Fruit fly (Drosophila melanogaster): Measurements from ENCODE around the gene CG32100.

The CG32100 gene

DNA sequence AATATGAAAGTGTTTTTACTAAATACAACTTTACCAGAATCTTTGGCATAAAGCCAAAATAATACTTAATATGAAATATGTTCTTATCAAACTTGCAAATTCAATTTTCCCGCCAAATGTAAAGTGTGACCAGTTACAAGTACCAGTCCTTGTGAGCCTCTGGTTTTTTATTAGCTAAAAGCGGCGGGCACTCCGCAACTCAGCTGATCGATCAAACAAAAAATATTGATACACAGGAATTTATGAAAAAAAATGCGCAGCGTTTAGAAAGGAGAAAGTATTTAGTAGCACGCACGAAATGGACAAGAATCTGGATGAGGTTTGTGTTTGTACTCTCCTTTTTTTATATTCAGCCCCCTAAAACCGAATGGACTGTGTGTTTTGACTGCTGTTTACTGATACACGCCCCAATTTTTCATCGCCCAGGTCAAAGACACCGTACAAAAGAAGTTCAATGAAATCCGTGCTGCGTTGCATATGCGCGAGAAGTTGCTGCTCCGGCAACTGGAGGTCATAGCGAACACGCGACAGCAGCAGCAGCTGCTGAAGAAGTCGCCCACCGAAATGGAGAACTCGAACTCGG, at the start of gene CG32100:
Gene CG32100 (plus strand): TSS at position 197 of the 583 bp plus-strand sequence.
- no peak for TF ChIP-seq CG17801 (GFP tag; optimal IDR thresholded peaks at IDR 0.05; ENCODE audit: partially characterized antibody)

DNA sequence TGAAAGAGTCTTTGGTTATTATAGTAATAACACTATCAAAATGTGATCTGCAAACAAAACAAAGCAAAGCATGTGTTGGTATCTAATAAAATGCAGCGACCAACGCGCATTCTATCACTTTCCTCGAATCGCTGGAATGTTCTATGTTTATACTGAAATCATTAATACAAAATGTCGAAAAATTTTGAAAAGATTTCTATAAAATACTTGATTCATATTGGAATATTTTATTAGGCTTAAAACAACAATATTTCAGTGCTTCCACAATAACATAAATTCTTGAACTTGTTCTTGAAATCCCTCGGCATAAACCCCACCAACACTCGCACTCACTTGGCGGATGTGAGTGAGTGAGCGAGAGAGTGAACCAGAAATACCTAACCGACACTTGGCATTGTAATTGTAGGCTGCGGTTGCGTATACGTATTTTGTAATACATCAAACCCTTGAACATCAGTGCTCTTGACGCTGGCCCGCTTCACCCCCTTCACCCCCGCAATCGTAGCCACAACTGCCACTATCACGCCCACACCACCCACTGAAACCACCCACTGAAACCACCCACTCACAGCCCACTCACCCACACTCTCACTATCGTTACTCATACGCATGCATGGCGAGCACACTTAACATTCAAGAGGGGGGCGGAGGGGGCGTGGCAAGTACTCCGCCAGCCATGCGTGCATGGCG, 44.2 kb upstream of the CG32100 start:
- TF ChIP-seq CG17801 (GFP tag; optimal IDR thresholded peaks at IDR 0.05; ENCODE audit: partially characterized antibody), result no peak

DNA sequence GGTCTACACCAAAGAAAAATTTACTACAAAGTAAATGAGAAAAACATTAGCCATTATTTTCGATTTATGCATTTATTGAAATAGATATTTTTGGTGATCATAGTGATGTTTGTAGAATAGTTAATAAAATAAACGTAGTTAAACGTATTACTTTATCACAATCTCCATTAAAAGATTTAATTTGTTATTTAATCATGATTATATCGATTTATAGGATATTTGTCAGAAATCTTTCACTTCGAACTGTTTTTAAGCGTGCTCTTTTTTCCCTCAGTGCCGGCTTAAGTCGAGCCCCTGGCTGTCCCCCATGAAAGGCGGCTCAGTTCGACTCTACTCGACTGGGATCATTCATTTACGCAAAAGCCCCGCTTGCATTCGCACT, 43.7 kb upstream of the CG32100 start:
- TF ChIP-seq CG17801 (GFP tag; optimal IDR thresholded peaks at IDR 0.05; ENCODE audit: partially characterized antibody), result no peak

DNA sequence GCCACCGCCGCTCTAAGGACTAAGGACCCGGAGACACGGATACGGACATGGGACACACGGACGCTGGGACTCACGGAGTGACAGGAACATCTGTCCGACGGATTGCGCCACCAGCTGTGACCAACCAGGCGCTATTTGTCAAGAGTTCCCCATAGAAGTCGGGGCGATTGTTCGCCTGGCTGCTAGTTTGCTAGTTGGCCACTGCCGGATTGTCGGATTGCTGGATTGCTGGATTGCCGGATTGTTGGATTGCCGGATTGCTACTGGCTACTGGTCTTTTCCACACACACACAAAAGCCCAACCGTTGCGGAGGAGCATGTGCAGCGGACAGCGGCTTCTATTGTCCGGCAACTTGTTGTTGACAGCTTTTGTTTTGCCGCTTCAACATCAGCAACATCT, 40.1 kb upstream of the CG32100 start:
- no peak for TF ChIP-seq CG17801 (GFP tag; optimal IDR thresholded peaks at IDR 0.05; ENCODE audit: partially characterized antibody)

DNA sequence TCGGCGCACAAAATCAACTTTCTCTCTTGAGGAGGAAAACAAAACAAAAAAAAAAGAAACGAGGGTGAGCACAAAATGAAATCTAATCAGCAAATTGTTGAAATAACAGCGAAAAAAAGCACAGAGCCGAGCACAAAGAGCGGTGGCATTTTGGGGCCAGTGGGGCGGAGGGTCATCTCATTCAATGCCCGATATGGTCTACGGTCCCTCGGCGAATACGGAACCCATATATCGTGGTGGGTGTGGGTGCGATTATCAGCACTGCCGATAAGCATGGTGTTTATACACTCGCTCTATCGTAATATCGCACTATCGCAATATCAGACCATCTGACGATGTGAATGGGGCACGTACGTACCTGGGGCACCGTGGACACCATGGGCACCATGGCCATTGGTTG, 8.6 kb upstream of the CG32100 start:
- TF ChIP-seq CG17801 (GFP tag; optimal IDR thresholded peaks at IDR 0.05; ENCODE audit: partially characterized antibody), result no peak

DNA sequence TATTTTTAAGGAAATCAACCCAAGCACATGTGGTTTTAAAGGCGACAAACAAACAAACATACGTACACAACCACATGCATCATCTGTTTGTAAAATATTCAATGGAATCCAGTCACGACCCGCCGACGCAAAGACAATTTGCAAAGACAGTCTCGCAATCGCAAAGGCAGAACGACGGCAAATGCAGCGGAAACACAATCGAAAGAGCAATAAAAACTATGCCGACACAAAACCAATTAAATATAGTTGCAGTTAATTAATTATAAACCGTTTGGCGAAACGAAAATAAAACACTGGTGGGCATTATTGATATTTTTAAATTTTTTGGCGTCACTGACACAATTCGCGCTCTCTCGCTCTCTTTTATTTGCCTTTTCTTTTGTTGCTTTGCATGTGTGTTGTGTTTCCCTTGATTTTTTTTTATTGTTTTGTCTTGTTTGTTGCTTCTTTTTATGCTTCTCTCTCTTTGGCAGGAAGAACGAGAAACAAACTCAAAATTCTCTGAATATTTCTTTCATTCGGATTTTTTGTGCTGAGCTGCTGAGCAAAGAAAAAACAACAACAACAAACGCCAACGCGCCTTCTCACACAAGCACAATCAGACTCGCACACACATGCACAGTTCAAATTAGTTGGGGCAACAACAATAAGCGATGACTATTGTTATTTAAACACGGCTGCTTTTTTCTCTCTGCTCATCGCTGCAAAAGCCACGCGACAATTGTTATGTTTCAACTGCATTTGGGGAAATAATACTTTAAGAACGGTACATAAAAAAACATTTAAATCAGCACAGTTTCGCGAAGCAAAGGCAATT, 1.6 kb upstream of the CG32100 start:
- TF ChIP-seq CG17801 (GFP tag; optimal IDR thresholded peaks at IDR 0.05; ENCODE audit: partially characterized antibody), result peak; percentile 10

DNA sequence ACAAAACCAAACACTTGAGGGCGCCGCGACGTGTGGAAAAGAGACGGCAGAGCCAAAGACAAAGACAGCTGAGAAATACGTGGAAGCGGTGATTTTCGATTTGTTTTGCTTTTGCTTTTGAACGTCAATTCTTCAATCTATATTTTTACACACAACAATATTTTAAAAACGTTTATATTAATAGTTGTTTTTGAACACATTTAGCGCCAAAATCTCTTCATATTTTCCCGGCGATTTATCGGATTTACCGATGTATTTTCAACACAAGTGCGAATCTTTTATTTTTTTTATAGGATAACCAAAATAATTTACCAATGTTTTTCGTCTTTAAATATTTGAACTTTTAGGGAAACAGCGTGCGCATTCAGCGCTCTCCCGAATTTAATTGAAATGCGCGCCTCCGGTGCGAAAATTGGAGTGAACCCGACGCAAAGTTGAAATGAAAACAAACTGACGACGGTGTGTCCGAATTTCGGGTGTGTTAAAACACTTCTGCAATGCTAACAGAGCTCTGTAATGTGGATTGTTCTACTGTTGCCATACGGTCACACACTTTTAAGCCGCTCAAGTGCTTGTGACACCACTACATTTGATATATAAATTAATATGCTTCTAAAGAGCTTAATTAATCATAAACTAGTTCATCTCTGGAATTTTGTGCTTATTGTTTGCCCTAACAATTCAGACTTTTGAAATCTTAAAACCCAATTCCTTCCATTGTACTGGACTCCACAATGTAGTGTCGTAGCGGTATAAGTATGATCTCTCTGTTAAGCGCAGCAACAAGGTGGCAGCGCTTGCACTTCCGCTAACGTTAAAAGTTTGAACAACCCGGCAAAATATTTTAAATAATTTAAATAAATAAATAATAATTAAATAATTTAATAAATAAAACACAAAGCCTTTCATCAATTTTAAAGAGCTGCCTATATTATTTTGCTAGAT, 713 bp upstream of the CG32100 start, which contains the start of gene app:
Gene app (minus strand): TSS at position 499 of the 945 bp plus-strand sequence.
- TF ChIP-seq CG17801 (GFP tag; optimal IDR thresholded peaks at IDR 0.05; ENCODE audit: partially characterized antibody), result peak; percentile 87

DNA sequence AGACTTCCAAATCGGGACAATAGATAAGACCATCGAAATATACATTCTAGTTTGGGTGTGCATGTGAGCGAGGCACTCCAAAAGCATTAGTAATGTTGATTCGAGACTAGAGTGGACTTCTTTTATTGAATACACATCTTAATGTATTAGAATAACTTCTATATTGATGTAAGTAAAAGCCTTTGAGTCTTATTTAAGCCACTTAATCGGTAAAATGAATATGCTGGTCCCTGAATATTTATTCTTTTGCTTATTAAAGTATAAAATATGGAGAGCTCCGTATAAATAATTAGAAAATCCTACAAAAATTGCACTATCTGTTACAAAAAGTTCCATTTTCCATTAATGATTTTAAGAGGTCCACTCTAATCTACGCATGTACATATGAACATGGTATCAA, 2.5 kb downstream of the CG32100 start:
- peak; percentile 46 for TF ChIP-seq CG17801 (GFP tag; optimal IDR thresholded peaks at IDR 0.05; ENCODE audit: partially characterized antibody)

DNA sequence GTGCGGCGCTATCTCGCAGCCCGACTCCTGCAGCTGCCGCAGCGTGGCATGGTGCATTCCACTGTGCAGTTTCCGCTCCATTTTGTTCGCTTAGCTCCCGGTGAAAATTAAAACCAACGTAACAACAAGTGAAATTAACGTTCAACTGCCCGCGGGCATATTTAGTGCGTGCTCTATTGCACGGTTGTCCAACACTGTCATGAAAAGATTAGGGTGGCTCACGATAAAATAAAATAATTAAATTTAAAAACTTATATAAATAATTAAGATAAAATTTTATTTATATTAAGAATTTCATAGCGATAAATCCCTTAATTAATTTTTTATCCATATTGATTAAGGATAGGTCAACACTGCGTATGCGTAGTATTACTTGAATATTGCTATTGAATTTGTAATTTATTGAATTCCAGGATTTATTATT, 3.9 kb downstream of the CG32100 start, which contains the start of gene Pbgs:
Gene Pbgs (minus strand): TSS at position 151 of the 424 bp plus-strand sequence.
- peak; percentile 84 for TF ChIP-seq CG17801 (GFP tag; optimal IDR thresholded peaks at IDR 0.05; ENCODE audit: partially characterized antibody)

DNA sequence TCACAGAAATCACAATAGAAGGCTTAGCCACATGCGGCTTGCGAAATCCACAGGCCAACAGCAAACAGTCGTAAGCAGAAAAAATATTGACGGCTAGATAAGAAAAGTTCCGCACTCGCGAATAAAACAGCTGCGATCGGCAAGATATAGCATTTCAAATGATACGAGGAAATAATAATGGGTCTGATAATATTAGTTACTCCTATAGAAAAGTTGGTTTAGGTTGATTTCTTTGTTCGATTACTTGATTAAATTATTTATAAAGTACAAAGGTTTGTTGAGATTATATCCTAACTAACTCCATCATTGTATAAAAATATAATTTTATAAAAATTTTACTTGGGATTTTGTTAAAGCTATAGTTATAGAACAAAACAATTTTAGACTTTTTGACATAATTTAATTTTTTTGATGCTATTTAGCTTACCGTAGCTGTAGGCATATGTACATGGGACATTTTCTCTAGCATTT, 8.3 kb downstream of the CG32100 start:
- peak; percentile 36 for TF ChIP-seq CG17801 (GFP tag; optimal IDR thresholded peaks at IDR 0.05; ENCODE audit: partially characterized antibody)

DNA sequence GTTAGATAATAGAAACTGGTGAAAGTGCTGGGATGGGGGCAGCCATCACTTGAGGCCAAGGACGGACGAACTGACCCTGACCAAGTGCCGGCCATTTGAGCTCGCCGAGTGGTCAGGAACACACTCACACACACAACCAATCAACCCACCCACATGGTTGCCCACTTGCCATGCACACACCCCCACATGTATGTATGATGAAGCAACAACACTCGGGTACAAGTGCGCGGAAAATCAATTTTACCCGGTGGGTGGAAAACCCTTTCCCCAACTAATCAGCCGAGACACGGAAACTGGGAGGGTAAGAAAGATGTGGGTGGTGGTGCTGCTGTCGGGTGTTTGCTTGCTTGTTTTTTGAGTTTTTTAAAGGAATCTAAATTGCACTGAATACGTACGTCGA, 9.2 kb downstream of the CG32100 start:
- no peak for TF ChIP-seq CG17801 (GFP tag; optimal IDR thresholded peaks at IDR 0.05; ENCODE audit: partially characterized antibody)

DNA sequence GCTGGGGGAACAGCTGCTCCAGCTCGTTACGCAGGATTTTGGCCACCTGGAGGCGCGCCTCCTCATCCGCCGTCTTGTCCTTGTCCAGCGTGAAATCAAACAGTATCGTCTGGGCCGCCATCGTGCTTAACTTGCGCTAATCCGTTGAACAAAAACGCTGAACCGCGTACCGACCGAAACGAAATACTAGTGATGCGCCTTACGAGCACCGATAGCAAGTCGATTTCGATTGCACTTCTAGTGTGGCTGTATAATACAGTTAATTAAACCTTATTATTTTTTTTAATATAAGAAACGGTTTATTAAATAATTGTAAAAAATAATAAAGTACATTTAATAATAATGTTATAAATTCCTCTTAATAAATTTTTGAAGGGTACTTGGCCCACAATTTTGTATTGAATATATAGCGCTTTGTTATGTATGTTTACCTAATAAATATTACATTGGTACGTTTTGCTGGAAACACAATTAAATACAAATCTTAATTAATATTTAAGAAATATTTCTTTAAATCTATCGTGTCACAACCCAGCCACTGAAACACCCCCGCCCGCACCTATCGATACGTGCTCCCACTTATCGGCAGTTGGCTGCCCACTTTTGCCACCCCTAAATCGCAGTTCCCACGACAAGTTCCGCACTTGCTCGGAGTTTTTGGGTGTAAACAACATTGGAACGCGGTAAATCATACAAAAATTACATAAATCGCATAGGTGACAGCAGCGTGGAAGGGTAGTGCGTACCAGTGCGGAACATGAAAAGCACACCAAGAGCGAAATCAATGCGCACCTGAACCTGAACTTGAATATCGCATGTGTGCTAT, 9.9 kb downstream of the CG32100 start, which contains the start of the genes Sms and INPP5E:
Gene Sms (minus strand): TSS at position 198 of the 826 bp plus-strand sequence.
Gene INPP5E (plus strand): TSS at position 602 of the 826 bp plus-strand sequence.
- TF ChIP-seq CG17801 (GFP tag; optimal IDR thresholded peaks at IDR 0.05; ENCODE audit: partially characterized antibody), result peak; percentile 8

DNA sequence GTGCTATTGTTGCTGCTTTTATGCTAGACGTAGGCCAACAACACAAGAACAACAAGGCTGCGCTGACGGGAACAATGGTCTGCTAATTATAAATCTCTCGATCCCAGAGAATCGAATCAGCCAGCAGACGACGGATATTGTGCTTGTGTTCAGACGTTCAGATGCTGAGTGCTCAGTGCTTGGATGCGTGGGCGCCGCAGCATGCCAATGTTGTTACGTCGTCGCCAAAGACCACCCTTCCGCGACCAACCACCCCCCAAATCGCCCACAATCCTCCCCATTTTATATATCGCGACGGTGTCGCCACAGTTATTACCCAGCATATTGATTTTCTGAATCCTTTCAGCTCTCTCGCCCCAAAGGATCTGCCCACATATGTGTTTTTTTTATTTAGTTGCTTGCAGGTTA, 10.6 kb downstream of the CG32100 start:
- TF ChIP-seq CG17801 (GFP tag; optimal IDR thresholded peaks at IDR 0.05; ENCODE audit: partially characterized antibody), result no peak

Data from ovary, adult (tissue).